Worm (Caenorhabditis elegans) whole organism, early embryonic: ENCODE data around the gene srw-62.

Source experiments
- B0310.2 ChIP-seq: sonication (generic microtip); optimal IDR thresholded peaks from 2 replicates; lab custom pipeline; 2016; ENCODE audit warnings: mild to moderate bottlenecking, missing genetic modification characterization, missing compliant biosample characterization
- F13C5.2 ChIP-seq: sonication (generic microtip); optimal IDR thresholded peaks from 2 replicates; lab custom pipeline; 2017; ENCODE audit warnings: mild to moderate bottlenecking, missing genetic modification characterization, inconsistent platforms, missing compliant biosample characterization
- ama-1 ChIP-seq: fragments of 150-350 bp; optimal IDR thresholded peaks from 2 replicates; lab custom pipeline; 2014
- ceh-13 ChIP-seq: fragments of 200-800 bp; sonication (Bioruptor generic); optimal IDR thresholded peaks from 2 replicates; lab custom pipeline; 2018; ENCODE audit warnings: mild to moderate bottlenecking, missing genetic modification characterization, missing compliant biosample characterization
- ets-7 ChIP-seq: sonication (generic microtip); optimal IDR thresholded peaks from 2 replicates; lab custom pipeline; 2016; ENCODE audit warnings: missing genotype, missing genetic modification characterization, missing compliant biosample characterization
- flt-1 ChIP-seq: fragments of 200-800 bp; sonication (Bioruptor generic); IDR thresholded peaks from 2 replicates; pipeline ENCODE4 v1.3.6; 2022; ENCODE audit warnings: missing genetic modification characterization, missing compliant biosample characterization
- hmbx-1 ChIP-seq: sonication (generic microtip); optimal IDR thresholded peaks from 2 replicates; lab custom pipeline; 2016; ENCODE audit warnings: mild to moderate bottlenecking, missing genetic modification characterization, missing compliant biosample characterization
- hmg-4 ChIP-seq: fragments of 200-800 bp; sonication (Bioruptor generic); optimal IDR thresholded peaks from 2 replicates; lab custom pipeline; 2018; ENCODE audit warnings: mild to moderate bottlenecking, missing genetic modification characterization, missing compliant biosample characterization
- hnd-1 ChIP-seq: sonication (generic microtip); optimal IDR thresholded peaks from 2 replicates; lab custom pipeline; 2016; ENCODE audit warnings: missing genetic modification characterization, missing compliant biosample characterization
- pes-1 ChIP-seq: fragments of 200-800 bp; sonication (Bioruptor generic); IDR thresholded peaks from 2 replicates; pipeline ENCODE4 v1.3.6; 2022; ENCODE audit warnings: missing genetic modification reagents, missing genetic modification characterization, missing compliant biosample characterization
- tbx-11 ChIP-seq: fragments of 200-800 bp; sonication (Bioruptor generic); IDR thresholded peaks from 2 replicates; pipeline ENCODE4 v1.3.6; 2022; ENCODE audit warnings: missing genetic modification characterization, missing compliant biosample characterization
- tra-4 ChIP-seq: sonication (generic microtip); optimal IDR thresholded peaks from 2 replicates; lab custom pipeline; 2017; ENCODE audit warnings: missing genetic modification characterization, missing compliant biosample characterization

DNA sequence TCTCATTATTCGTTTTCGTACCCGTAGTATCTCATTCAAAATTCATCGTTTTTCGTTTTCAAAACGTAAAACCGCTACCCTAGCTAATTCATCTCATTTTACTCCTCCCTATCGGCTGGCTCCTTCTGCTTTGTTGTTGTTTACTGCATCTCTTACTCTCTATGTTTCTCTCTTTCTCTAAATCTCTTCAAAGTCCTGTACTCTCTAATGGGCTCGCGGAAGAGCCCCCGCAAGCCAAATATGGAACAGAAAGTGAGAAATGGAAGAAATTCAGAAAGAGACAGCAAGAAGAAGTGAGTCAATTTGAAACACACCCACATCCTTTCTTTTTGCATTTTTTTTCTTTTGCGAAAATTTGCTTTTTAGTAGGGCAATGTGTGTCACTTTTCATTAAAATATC lies 13.5 kb downstream of the srw-62 start:
- TF ChIP-seq B0310.2 (tag; lab: Kevin White, UChicago) (no peak), pes-1 (GFP tag; lab: Robert Waterston, UW) (no peak), hmbx-1 (tag; lab: Kevin White, UChicago) (no peak), hnd-1 (tag; lab: Kevin White, UChicago) (no peak), tbx-11 (GFP tag; lab: Robert Waterston, UW) (no peak), ceh-13 (GFP tag; lab: Kevin White, UChicago) (no peak), hmg-4 (GFP tag; lab: Kevin White, UChicago) (no peak), ama-1 (lab: Kevin White, UChicago) (no peak), flt-1 (GFP tag; lab: Robert Waterston, UW) (no peak), ets-7 (tag; lab: Kevin White, UChicago) (no peak), F13C5.2 (tag; lab: Kevin White, UChicago) (no peak), tra-4 (tag; lab: Kevin White, UChicago) (no peak)
